Worm (Caenorhabditis elegans) whole organism, L2 larva: ENCODE measurements around the gene fbxa-190.
"Not testable (repeated sequence)": the region's sequence is repeated elsewhere in the genome, so short reads cannot be mapped to it uniquely, and the experiment has no call there.

Source experiments
- C34F6.9 ChIP-seq: fragments of 150-350 bp; optimal IDR thresholded peaks from 2 replicates; lab custom pipeline; 2014; ENCODE audit warnings: missing biosample characterization, missing genetic modification characterization
- F13H6.1 ChIP-seq: sonication (generic microtip); optimal IDR thresholded peaks from 2 replicates; lab custom pipeline; 2016; ENCODE audit warnings: missing genetic modification characterization, missing compliant biosample characterization
- R02D3.7 ChIP-seq: fragments of 150-350 bp; optimal IDR thresholded peaks from 2 replicates; lab custom pipeline; 2014; ENCODE audit warnings: missing biosample characterization, missing genetic modification characterization
- ZK546.5 ChIP-seq: sonication (generic microtip); optimal IDR thresholded peaks from 2 replicates; lab custom pipeline; 2017; ENCODE audit warnings: missing biosample characterization, missing genetic modification characterization
- alr-1 ChIP-seq: fragments of 150-350 bp; optimal IDR thresholded peaks from 2 replicates; lab custom pipeline; 2014; ENCODE audit warnings: missing biosample characterization, missing genetic modification characterization
- aly-2 ChIP-seq: fragments of 150-350 bp; optimal IDR thresholded peaks from 2 replicates; lab custom pipeline; 2014; ENCODE audit warnings: missing biosample characterization, missing genetic modification characterization
- ama-1 ChIP-seq: fragments of 150-350 bp; optimal IDR thresholded peaks from 2 replicates; lab custom pipeline; 2018; ENCODE audit warnings: inconsistent platforms
- blmp-1 ChIP-seq: sonication (generic microtip); optimal IDR thresholded peaks from 2 replicates; lab custom pipeline; 2017; ENCODE audit warnings: missing genetic modification characterization, mild to moderate bottlenecking, missing compliant biosample characterization, antibody characterized with exemption, moderate library complexity; ENCODE audit not compliant: insufficient read depth
- ceh-82 ChIP-seq: fragments of 150-350 bp; optimal IDR thresholded peaks from 2 replicates; lab custom pipeline; 2014; ENCODE audit warnings: missing biosample characterization, missing genetic modification characterization
- crh-2 ChIP-seq: sonication (generic microtip); optimal IDR thresholded peaks from 2 replicates; lab custom pipeline; 2017; ENCODE audit warnings: missing biosample characterization, missing genetic modification characterization
- dmd-4 ChIP-seq: sonication (generic microtip); optimal IDR thresholded peaks from 2 replicates; lab custom pipeline; 2017; ENCODE audit warnings: missing biosample characterization, missing genetic modification characterization
- egl-27 ChIP-seq: sonication (generic microtip); optimal IDR thresholded peaks from 3 replicates; lab custom pipeline; 2017; ENCODE audit warnings: missing biosample characterization, missing genetic modification reagents, missing genetic modification characterization
- elt-1 ChIP-seq: fragments of 150-350 bp; optimal IDR thresholded peaks from 2 replicates; lab custom pipeline; 2014; ENCODE audit warnings: missing biosample characterization, missing genetic modification characterization
- fos-1 ChIP-seq: fragments of 150-350 bp; optimal IDR thresholded peaks from 2 replicates; lab custom pipeline; 2014; ENCODE audit warnings: missing biosample characterization, missing genetic modification characterization
- gmeb-1 ChIP-seq: fragments of 150-350 bp; optimal IDR thresholded peaks from 2 replicates; lab custom pipeline; 2014; ENCODE audit warnings: missing biosample characterization, missing genetic modification characterization
- lsy-2 ChIP-seq, 2 experiments: fragments of 150-350 bp in 1 of 2; sonication (generic microtip) in 1 of 2; optimal IDR thresholded peaks; 2 replicates each; lab custom pipeline; 2014 to 2017; ENCODE audit warnings: missing biosample characterization in 2 of 2, missing genetic modification characterization in 2 of 2
- mbf-1 ChIP-seq: sonication (generic microtip); optimal IDR thresholded peaks from 2 replicates; lab custom pipeline; 2017; ENCODE audit warnings: missing biosample characterization, missing genetic modification characterization
- nhr-10 ChIP-seq: sonication (generic microtip); optimal IDR thresholded peaks from 2 replicates; lab custom pipeline; 2017; ENCODE audit warnings: missing biosample characterization, missing genetic modification characterization
- nhr-11 ChIP-seq: fragments of 150-350 bp; optimal IDR thresholded peaks from 2 replicates; lab custom pipeline; 2014; ENCODE audit warnings: missing biosample characterization, missing genetic modification characterization
- nhr-12 ChIP-seq: fragments of 150-350 bp; optimal IDR thresholded peaks from 2 replicates; lab custom pipeline; 2014; ENCODE audit warnings: missing biosample characterization, missing genetic modification characterization
- nhr-21 ChIP-seq: fragments of 150-350 bp; optimal IDR thresholded peaks from 2 replicates; lab custom pipeline; 2014; ENCODE audit warnings: missing biosample characterization, missing genetic modification characterization
- nhr-25 ChIP-seq: fragments of 150-350 bp; sonication (generic microtip); optimal IDR thresholded peaks from 3 replicates; lab custom pipeline; 2014; ENCODE audit warnings: missing biosample characterization, missing genetic modification characterization
- peb-1 ChIP-seq: fragments of 150-350 bp; optimal IDR thresholded peaks from 2 replicates; lab custom pipeline; 2014; ENCODE audit warnings: missing biosample characterization, missing genetic modification characterization
- sem-4 ChIP-seq: fragments of 150-350 bp; optimal IDR thresholded peaks from 2 replicates; lab custom pipeline; 2014; ENCODE audit warnings: missing biosample characterization, missing genetic modification reagents, missing genetic modification characterization
- skn-1 ChIP-seq: sonication (generic microtip); optimal IDR thresholded peaks from 2 replicates; lab custom pipeline; 2017; ENCODE audit warnings: missing biosample characterization, missing genetic modification characterization
- sma-9 ChIP-seq, 2 experiments: fragments of 150-350 bp in 1 of 2; sonication (generic microtip) in 1 of 2; optimal IDR thresholded peaks; 2 replicates each; lab custom pipeline; 2014 to 2016; ENCODE audit warnings: missing genetic modification characterization in 2 of 2, mild to moderate bottlenecking in 1 of 2, missing biosample characterization in 1 of 2, missing compliant biosample characterization in 1 of 2, missing genetic modification reagents in 1 of 2, moderate library complexity in 1 of 2
- snpc-4 ChIP-seq: fragments of 150-350 bp; optimal IDR thresholded peaks from 2 replicates; lab custom pipeline; 2014; ENCODE audit warnings: missing biosample characterization, missing genetic modification characterization
- unc-39 ChIP-seq: fragments of 150-350 bp; optimal IDR thresholded peaks from 2 replicates; lab custom pipeline; 2014; ENCODE audit warnings: missing biosample characterization, missing genetic modification characterization
- unc-62 ChIP-seq: fragments of 150-350 bp; optimal IDR thresholded peaks from 2 replicates; lab custom pipeline; 2014; ENCODE audit warnings: missing biosample characterization, missing genetic modification reagents, missing genetic modification characterization
- ztf-11 ChIP-seq: sonication (generic microtip); optimal IDR thresholded peaks from 2 replicates; lab custom pipeline; 2017; ENCODE audit warnings: missing biosample characterization, missing genetic modification characterization
- ztf-4 ChIP-seq: fragments of 150-350 bp; optimal IDR thresholded peaks from 2 replicates; lab custom pipeline; 2014; ENCODE audit warnings: missing biosample characterization, missing genetic modification characterization

The fbxa-190 gene

ce11 chrX:1397516-1397915, 25.7 kb downstream of the fbxa-190 start, which contains the start of gene H39E20.1:
TSS of gene H39E20.1 (minus strand) at chrX:1397616.
- no peak for TF ChIP-seq dmd-4
- no peak for TF ChIP-seq nhr-10 (tag; lab: Kevin White, UChicago)
- no peak for TF ChIP-seq elt-1 (tag; lab: Kevin White, UChicago)
- no peak for TF ChIP-seq nhr-12 (tag; lab: Kevin White, UChicago)
- TF ChIP-seq nhr-21 (tag; lab: Kevin White, UChicago) = no peak
- TF ChIP-seq, all 48 proteins: peak for 0

ce11 chrX:1401259-1401658, 29.4 kb downstream of the fbxa-190 start, which contains the start of gene ZK402.5:
TSS of gene ZK402.5 (minus strand) at chrX:1401359.
- TF ChIP-seq lsy-2 (tag; optimal IDR thresholded peaks at IDR 0.05; lab: Kevin White, UChicago) = no peak
- TF ChIP-seq snpc-4 = no peak
- no peak for TF ChIP-seq R02D3.7 (tag; lab: Kevin White, UChicago)

ce11 chrX:1403444-1403843, 31.6 kb downstream of the fbxa-190 start, which contains the start of gene ZK402.2:
TSS of gene ZK402.2 (plus strand) at chrX:1403744.
- TF ChIP-seq dmd-4; nhr-10 (tag; lab: Kevin White, UChicago); crh-2 (tag; lab: Kevin White, UChicago): not testable (repeated sequence)

- TF ChIP-seq ztf-11, nhr-25, gmeb-1 (tag; lab: Kevin White, UChicago): not testable (repeated sequence)
These were observed 32.2 kb downstream of the fbxa-190 start, which contains the start of gene ZK402.1 for ce11 chrX:1403971-1404370. TSS of gene ZK402.1 (plus strand) at chrX:1404271.

- TF ChIP-seq unc-62 (GFP tag; lab: Kevin White, UChicago) = no peak
- no peak for TF ChIP-seq C34F6.9
- no peak for TF ChIP-seq ceh-82
- TF ChIP-seq ZK546.5 (tag; lab: Kevin White, UChicago) = no peak
- no peak for TF ChIP-seq sem-4
- no peak for TF ChIP-seq snpc-4
- no peak for TF ChIP-seq unc-39 (tag; lab: Kevin White, UChicago)
- no peak for TF ChIP-seq lsy-2 (tag; optimal IDR thresholded peaks at IDR 0.05; lab: Kevin White, UChicago)
- no peak for TF ChIP-seq ama-1
- TF ChIP-seq alr-1 = no peak
- no peak for TF ChIP-seq nhr-11 (tag; lab: Kevin White, UChicago)
- no peak for TF ChIP-seq crh-2 (tag; lab: Kevin White, UChicago)
- no peak for TF ChIP-seq F13H6.1 (tag; lab: Kevin White, UChicago)
- TF ChIP-seq, all 48 proteins: peak for 0
These were observed 37.4 kb downstream of the fbxa-190 start for ce11 chrX:1409224-1409623.

ce11 chrX:1410552-1410951, 38.7 kb downstream of the fbxa-190 start, which contains the start of gene abu-2:
TSS of gene abu-2 (minus strand) at chrX:1410652.
- TF ChIP-seq elt-1 (tag; lab: Kevin White, UChicago) = no peak
- no peak for TF ChIP-seq ZK546.5 (tag; lab: Kevin White, UChicago)
- TF ChIP-seq peb-1 (tag; lab: Kevin White, UChicago) = no peak
- no peak for TF ChIP-seq sma-9 (GFP tag; optimal IDR thresholded peaks at IDR 0.05; lab: Kevin White, UChicago)
- TF ChIP-seq sma-9 (tag; optimal IDR thresholded peaks at IDR 0.05; lab: Kevin White, UChicago) = no peak
- TF ChIP-seq nhr-10 (tag; lab: Kevin White, UChicago) = no peak
- TF ChIP-seq ztf-4 (tag; lab: Kevin White, UChicago) = no peak
- TF ChIP-seq C34F6.9 = no peak
- TF ChIP-seq fos-1 (tag; lab: Kevin White, UChicago) = no peak
- TF ChIP-seq mbf-1 (tag; lab: Kevin White, UChicago) = no peak
- TF ChIP-seq egl-27 = no peak
- no peak for TF ChIP-seq skn-1 (tag; lab: Kevin White, UChicago)
- no peak for TF ChIP-seq ztf-11 (tag; lab: Kevin White, UChicago)
- no peak for TF ChIP-seq snpc-4
- no peak for TF ChIP-seq F13H6.1 (tag; lab: Kevin White, UChicago)
- no peak for TF ChIP-seq aly-2 (tag; lab: Kevin White, UChicago)
- no peak for TF ChIP-seq nhr-21 (tag; lab: Kevin White, UChicago)

ce11 chrX:1412844-1413243, 41.0 kb downstream of the fbxa-190 start, which contains the start of gene srh-19:
TSS of gene srh-19 (plus strand) at chrX:1413144.
- TF ChIP-seq elt-1 (tag; lab: Kevin White, UChicago) (no peak), blmp-1 (tag; lab: Kevin White, UChicago) (no peak), dmd-4 (no peak)
